Worm (Caenorhabditis elegans) whole organism, L4 larva: ENCODE data around the gene efn-3.

ENCODE experiments used
- F26F4.8 ChIP-seq: fragments of 200-800 bp; sonication (Bioruptor generic); conservative IDR thresholded peaks from 2 replicates; pipeline ENCODE4 v1.3.6; 2022; ENCODE audit warnings: missing genetic modification characterization, missing compliant biosample characterization
- F37D6.2 ChIP-seq: sonication (generic microtip); optimal IDR thresholded peaks from 2 replicates; lab custom pipeline; 2016; ENCODE audit warnings: mild to moderate bottlenecking, missing genetic modification characterization, missing compliant biosample characterization
- F44E2.7 ChIP-seq: fragments of 200-800 bp; sonication (Bioruptor generic); IDR thresholded peaks from 2 replicates; pipeline ENCODE4 v2.1.2; 2022; ENCODE audit warnings: missing genetic modification characterization, missing compliant biosample characterization
- T26A8.4 ChIP-seq: fragments of 200-800 bp; sonication (Bioruptor generic); IDR thresholded peaks from 2 replicates; pipeline ENCODE4 v1.3.6; 2022; ENCODE audit warnings: missing genetic modification characterization, missing compliant biosample characterization
- Y5F2A.4 ChIP-seq: fragments of 200-800 bp; sonication (Bioruptor generic); optimal IDR thresholded peaks from 2 replicates; lab custom pipeline; 2018; ENCODE audit warnings: mild to moderate bottlenecking, missing genetic modification characterization, missing compliant biosample characterization
- ZK337.2 ChIP-seq: fragments of 200-800 bp; sonication (Bioruptor generic); IDR thresholded peaks from 2 replicates; pipeline ENCODE4 v1.3.6; 2022; ENCODE audit warnings: missing genetic modification reagents, missing genetic modification characterization, missing compliant biosample characterization
- ama-1 ChIP-seq: fragments of 150-350 bp; optimal IDR thresholded peaks from 2 replicates; lab custom pipeline; 2014; ENCODE audit warnings: inconsistent platforms, mixed read lengths
- arid-1 ChIP-seq: fragments of 200-800 bp; sonication (Bioruptor generic); conservative IDR thresholded peaks from 2 replicates; pipeline ENCODE4 v1.3.6; 2022; ENCODE audit warnings: missing genetic modification reagents, missing genetic modification characterization, missing compliant biosample characterization
- attf-4 ChIP-seq: sonication (generic microtip); optimal IDR thresholded peaks from 3 replicates; lab custom pipeline; 2017; ENCODE audit warnings: missing biosample characterization, missing genetic modification characterization
- ceh-44 ChIP-seq: fragments of 200-800 bp; sonication (Bioruptor generic); IDR thresholded peaks from 2 replicates; pipeline ENCODE4 v1.3.6; 2022; ENCODE audit warnings: missing genetic modification reagents, missing genetic modification characterization, missing compliant biosample characterization
- ceh-82 ChIP-seq: sonication (generic microtip); optimal IDR thresholded peaks from 2 replicates; lab custom pipeline; 2017; ENCODE audit warnings: missing biosample characterization, missing genetic modification characterization
- cey-2 ChIP-seq: sonication (generic microtip); optimal IDR thresholded peaks from 3 replicates; lab custom pipeline; 2017; ENCODE audit warnings: missing genetic modification characterization, mild to moderate bottlenecking, missing compliant biosample characterization, antibody characterized with exemption, borderline replicate concordance; ENCODE audit not compliant: insufficient read depth
- daf-16 ChIP-seq, 3 experiments: sonication (generic microtip); optimal IDR thresholded peaks; 2 replicates each; lab custom pipeline; 2016 to 2017; ENCODE audit warnings: missing genetic modification characterization in 3 of 3, missing genetic modification reagents in 3 of 3, mild to moderate bottlenecking in 2 of 3, missing compliant biosample characterization in 2 of 3, missing biosample characterization in 1 of 3, moderate library complexity in 1 of 3
- dmd-6 ChIP-seq: fragments of 200-800 bp; sonication (Bioruptor generic); IDR thresholded peaks from 2 replicates; pipeline ENCODE4 v1.3.6; 2022; ENCODE audit warnings: missing genetic modification reagents, missing genetic modification characterization, missing compliant biosample characterization
- dmd-8 ChIP-seq: fragments of 200-800 bp; sonication (Bioruptor generic); IDR thresholded peaks from 2 replicates; pipeline ENCODE4 v1.3.6; 2022; ENCODE audit warnings: missing genetic modification characterization, missing compliant biosample characterization
- dmd-9 ChIP-seq: fragments of 200-800 bp; sonication (Bioruptor generic); IDR thresholded peaks from 2 replicates; pipeline ENCODE4 v1.3.6; 2022; ENCODE audit warnings: missing genetic modification reagents, missing genetic modification characterization, missing compliant biosample characterization
- dpl-1 ChIP-seq: fragments of 150-350 bp; optimal IDR thresholded peaks from 2 replicates; lab custom pipeline; 2014; ENCODE audit warnings: missing biosample characterization, missing genetic modification reagents, missing genetic modification characterization
- dve-1 ChIP-seq: sonication (generic microtip); optimal IDR thresholded peaks from 2 replicates; lab custom pipeline; 2017; ENCODE audit warnings: antibody characterized with exemption, mild to moderate bottlenecking, missing genetic modification characterization, missing compliant biosample characterization; ENCODE audit not compliant: insufficient read depth
- egl-27 ChIP-seq: sonication (generic microtip); optimal IDR thresholded peaks from 3 replicates; lab custom pipeline; 2017; ENCODE audit warnings: missing biosample characterization, missing genetic modification reagents, missing genetic modification characterization
- fkh-10 ChIP-seq: fragments of 150-350 bp; optimal IDR thresholded peaks from 2 replicates; lab custom pipeline; 2014; ENCODE audit warnings: missing biosample characterization, missing genetic modification reagents, missing genetic modification characterization
- fos-1 ChIP-seq: fragments of 150-350 bp; optimal IDR thresholded peaks from 2 replicates; lab custom pipeline; 2014; ENCODE audit warnings: missing biosample characterization, missing genetic modification characterization
- hif-1 ChIP-seq, 2 experiments: sonication (generic microtip); optimal IDR thresholded peaks; 2 replicates each; lab custom pipeline; 2016 to 2017; ENCODE audit warnings: missing compliant biosample characterization in 2 of 2, missing genetic modification characterization in 2 of 2, missing genetic modification reagents in 2 of 2, missing genotype in 2 of 2, mild to moderate bottlenecking in 1 of 2
- hlh-11 ChIP-seq: fragments of 200-800 bp; sonication (Bioruptor generic); optimal IDR thresholded peaks from 2 replicates; lab custom pipeline; 2018; ENCODE audit warnings: mild to moderate bottlenecking, missing genetic modification characterization, missing compliant biosample characterization
- hmg-1.1 ChIP-seq: fragments of 200-800 bp; sonication (Bioruptor generic); IDR thresholded peaks from 2 replicates; pipeline ENCODE4 v1.3.6; 2022; ENCODE audit warnings: missing genetic modification reagents, missing genetic modification characterization, missing compliant biosample characterization
- jun-1 ChIP-seq: fragments of 150-350 bp; optimal IDR thresholded peaks from 2 replicates; lab custom pipeline; 2014; ENCODE audit warnings: missing biosample characterization, missing genetic modification reagents, missing genetic modification characterization
- lin-1 ChIP-seq: fragments of 200-800 bp; sonication (Bioruptor generic); IDR thresholded peaks from 2 replicates; pipeline ENCODE4 v1.3.6; 2022; ENCODE audit warnings: missing genetic modification reagents, missing genetic modification characterization, missing compliant biosample characterization
- lin-15B ChIP-seq: fragments of 150-350 bp; sonication (generic microtip); optimal IDR thresholded peaks from 3 replicates; lab custom pipeline; 2014; ENCODE audit warnings: missing biosample characterization, missing genetic modification characterization
- lin-29 ChIP-seq: fragments of 200-800 bp; sonication (Bioruptor generic); IDR thresholded peaks from 2 replicates; pipeline ENCODE4 v1.3.6; 2022; ENCODE audit warnings: missing genetic modification reagents, missing genetic modification characterization, missing compliant biosample characterization
- lsy-2 ChIP-seq, 2 experiments: fragments of 150-350 bp in 1 of 2; sonication (generic microtip) in 1 of 2; optimal IDR thresholded peaks; 2 replicates each; lab custom pipeline; 2014 to 2017; ENCODE audit warnings: missing biosample characterization in 2 of 2, missing genetic modification characterization in 2 of 2
- madf-5 ChIP-seq, 2 experiments: fragments of 200-800 bp; sonication (Bioruptor generic); IDR thresholded peaks; 2 replicates each; pipeline ENCODE4 v1.3.6; 2022; ENCODE audit warnings: missing compliant biosample characterization in 2 of 2, missing genetic modification characterization in 2 of 2
- mdl-1 ChIP-seq, 2 experiments: fragments of 150-350 bp in 1 of 2; sonication (generic microtip) in 1 of 2; optimal IDR thresholded peaks; 2 replicates each; lab custom pipeline; 2014 to 2017; ENCODE audit warnings: missing biosample characterization in 2 of 2, missing genetic modification characterization in 2 of 2
- mxl-3 ChIP-seq: fragments of 200-800 bp; sonication (Bioruptor generic); optimal IDR thresholded peaks from 2 replicates; lab custom pipeline; 2018; ENCODE audit warnings: mild to moderate bottlenecking, missing genetic modification characterization, missing compliant biosample characterization
- nhr-10 ChIP-seq: fragments of 150-350 bp; optimal IDR thresholded peaks from 2 replicates; lab custom pipeline; 2014; ENCODE audit warnings: missing biosample characterization, missing genetic modification characterization
- nhr-102 ChIP-seq: sonication (generic microtip); optimal IDR thresholded peaks from 2 replicates; lab custom pipeline; 2016; ENCODE audit warnings: mild to moderate bottlenecking, missing genetic modification characterization, moderate library complexity, missing compliant biosample characterization
- nhr-11 ChIP-seq: fragments of 150-350 bp; optimal IDR thresholded peaks from 2 replicates; lab custom pipeline; 2014; ENCODE audit warnings: missing biosample characterization, missing genetic modification characterization
- nhr-111 ChIP-seq: fragments of 200-800 bp; sonication (Bioruptor generic); optimal IDR thresholded peaks from 2 replicates; lab custom pipeline; 2018; ENCODE audit warnings: mild to moderate bottlenecking, missing genetic modification characterization, missing compliant biosample characterization
- nhr-41 ChIP-seq: fragments of 200-800 bp; sonication (Bioruptor generic); IDR thresholded peaks from 2 replicates; pipeline ENCODE4 v1.3.6; 2022; ENCODE audit warnings: missing genetic modification reagents, missing genetic modification characterization, missing compliant biosample characterization
- nhr-77 ChIP-seq: fragments of 150-350 bp; optimal IDR thresholded peaks from 2 replicates; lab custom pipeline; 2014; ENCODE audit warnings: missing biosample characterization, missing genetic modification characterization
- pha-4 ChIP-seq, 2 experiments: fragments of 150-350 bp in 1 of 2; fragments of 200-800 bp in 1 of 2; sonication (Bioruptor generic) in 1 of 2; IDR thresholded peaks in 1 of 2; optimal IDR thresholded peaks in 1 of 2; 2 replicates each; pipeline versions ENCODE4 v1.3.6 to Lab custom; 2014 to 2022; ENCODE audit warnings: missing genetic modification characterization in 2 of 2, missing genetic modification reagents in 2 of 2, missing biosample characterization in 1 of 2, missing compliant biosample characterization in 1 of 2
- pqm-1 ChIP-seq: sonication (generic microtip); optimal IDR thresholded peaks from 2 replicates; lab custom pipeline; 2017; ENCODE audit warnings: missing biosample characterization, missing genetic modification characterization
- set-16 ChIP-seq: fragments of 200-800 bp; sonication (Bioruptor generic); IDR thresholded peaks from 2 replicates; pipeline ENCODE4 v1.3.6; 2022; ENCODE audit warnings: missing genetic modification reagents, missing genetic modification characterization, missing compliant biosample characterization
- snpc-1.2 ChIP-seq: fragments of 200-800 bp; sonication (Bioruptor generic); IDR thresholded peaks from 2 replicates; pipeline ENCODE4 v1.3.6; 2022; ENCODE audit warnings: missing genetic modification reagents, missing genetic modification characterization, missing compliant biosample characterization
- snpc-4 ChIP-seq: fragments of 150-350 bp; optimal IDR thresholded peaks from 2 replicates; lab custom pipeline; 2014; ENCODE audit warnings: missing biosample characterization, missing genetic modification characterization
- spr-1 ChIP-seq: sonication (generic microtip); optimal IDR thresholded peaks from 2 replicates; lab custom pipeline; 2016; ENCODE audit warnings: mild to moderate bottlenecking, missing genetic modification characterization, missing compliant biosample characterization
- spr-3 ChIP-seq: fragments of 200-800 bp; sonication (Bioruptor generic); optimal IDR thresholded peaks from 2 replicates; lab custom pipeline; 2018; ENCODE audit warnings: mild to moderate bottlenecking, missing genetic modification characterization, missing compliant biosample characterization
- tag-97 ChIP-seq: fragments of 200-800 bp; sonication (Bioruptor generic); IDR thresholded peaks from 2 replicates; pipeline ENCODE4 v1.3.6; 2022; ENCODE audit warnings: missing genetic modification characterization, missing compliant biosample characterization
- unc-130 ChIP-seq: sonication (generic microtip); optimal IDR thresholded peaks from 2 replicates; lab custom pipeline; 2016; ENCODE audit warnings: missing genetic modification reagents, missing genetic modification characterization, missing compliant biosample characterization
- zag-1 ChIP-seq: fragments of 150-350 bp; optimal IDR thresholded peaks from 2 replicates; lab custom pipeline; 2014; ENCODE audit warnings: missing biosample characterization, missing genetic modification characterization
- zip-11 ChIP-seq: fragments of 200-800 bp; sonication (Bioruptor generic); IDR thresholded peaks from 2 replicates; pipeline ENCODE4 v1.3.6; 2022; ENCODE audit warnings: missing genetic modification characterization, missing compliant biosample characterization
- zip-2 ChIP-seq: fragments of 150-350 bp; optimal IDR thresholded peaks from 2 replicates; lab custom pipeline; 2014; ENCODE audit warnings: missing biosample characterization, missing genetic modification characterization

efn-3 gene

ce11 chrX:13511796-13512195 lies 34.5 kb upstream of the efn-3 start (continued):
- TF ChIP-seq spr-1 (peak; percentile 64), zag-1 (no peak), F44E2.7 (GFP tag; lab: Robert Waterston, UW) (peak; percentile 87; the same call in 1 of the 2 replicates), pqm-1 (tag; lab: Kevin White, UChicago) (no peak), arid-1 (GFP tag; lab: Robert Waterston, UW) (peak; percentile 81), lsy-2 (tag; optimal IDR thresholded peaks at IDR 0.05; lab: Kevin White, UChicago) (peak in 1 of 2 experiments; percentile 63), pha-4 (GFP tag; IDR thresholded peaks at IDR 0.05; lab: Robert Waterston, UW) (peak; percentile 89; the same call in 1 of the 2 replicates), pha-4 (tag; optimal IDR thresholded peaks at IDR 0.05; lab: Kevin White, UChicago) (no peak), nhr-41 (GFP tag; lab: Robert Waterston, UW) (no peak), dmd-9 (GFP tag; lab: Robert Waterston, UW) (0 out of 2 replicates have a peak, but pooled peaks have one; percentile 23), fos-1 (no peak), dmd-8 (peak; percentile 90), hif-1 (tag; optimal IDR thresholded peaks at IDR 0.05; lab: Kevin White, UChicago) (peak in 1 of 2 experiments; percentile 51), mxl-3 (GFP tag; lab: Kevin White, UChicago) (peak; percentile 47), spr-3 (GFP tag; lab: Kevin White, UChicago) (peak; percentile 65), F37D6.2 (tag; lab: Kevin White, UChicago) (peak; percentile 26), unc-130 (GFP tag; lab: Kevin White, UChicago) (peak; percentile 54), ama-1 (lab: Kevin White, UChicago) (no peak), nhr-102 (tag; lab: Kevin White, UChicago) (peak; percentile 68), lin-1 (GFP tag; lab: Robert Waterston, UW) (peak; percentile 83), dpl-1 (GFP tag; lab: Kevin White, UChicago) (peak; percentile 0), zip-11 (GFP tag; lab: Robert Waterston, UW) (no peak), hmg-1.1 (peak; percentile 89), jun-1 (tag; lab: Kevin White, UChicago) (peak; percentile 19), dmd-6 (GFP tag; lab: Robert Waterston, UW) (peak; percentile 69), F26F4.8 (GFP tag; lab: Robert Waterston, UW) (peak; percentile 91), nhr-11 (peak; percentile 49), lin-15B (no peak), zip-2 (tag; lab: Kevin White, UChicago) (peak; percentile 57), nhr-10 (tag; lab: Kevin White, UChicago) (no peak), ZK337.2 (GFP tag; lab: Robert Waterston, UW) (0 out of 2 replicates have a peak, but pooled peaks have one; percentile 64), ceh-44 (GFP tag; lab: Robert Waterston, UW) (peak; percentile 56; the same call in 1 of the 2 replicates), snpc-4 (tag; lab: Kevin White, UChicago) (no peak), attf-4 (no peak), T26A8.4 (GFP tag; lab: Robert Waterston, UW) (peak; percentile 83), dve-1 (tag; lab: Kevin White, UChicago) (peak; percentile 21), fkh-10 (GFP tag; lab: Kevin White, UChicago) (no peak), madf-5 (GFP tag; IDR thresholded peaks at IDR 0.05; lab: Robert Waterston, UW) (peak; percentile 73 to 91; a peak in 3 of 4 replicates), daf-16 (GFP tag; optimal IDR thresholded peaks at IDR 0.05; lab: Kevin White, UChicago) (peak; percentile 37 to 89), daf-16 (tag; optimal IDR thresholded peaks at IDR 0.05; lab: Kevin White, UChicago) (peak; percentile 65), hlh-11 (tag; lab: Kevin White, UChicago) (peak; percentile 55), ceh-82 (tag; lab: Kevin White, UChicago) (no peak), mdl-1 (tag; optimal IDR thresholded peaks at IDR 0.05; lab: Kevin White, UChicago) (no peak), cey-2 (no peak), egl-27 (tag; lab: Kevin White, UChicago) (no peak), Y5F2A.4 (GFP tag; lab: Kevin White, UChicago) (no peak), nhr-111 (GFP tag; lab: Kevin White, UChicago) (peak; percentile 80), tag-97 (GFP tag; lab: Robert Waterston, UW) (no peak), nhr-77 (no peak), set-16 (GFP tag; lab: Robert Waterston, UW) (no peak), snpc-1.2 (peak; percentile 91), lin-29 (GFP tag; lab: Robert Waterston, UW) (peak; percentile 64; the same call in 1 of the 2 replicates)
